Fruit fly (Drosophila melanogaster): ENCODE data around the gene Hcf.

The Hcf gene

dm6 chr4:424630-425327 lies 65.0 kb downstream of the Hcf start (continued):
- TF ChIP-seq CG11085 (GFP tag; IDR thresholded peaks at IDR 0.05) (no peak; the same call in 1 of the 2 replicates), ems (GFP tag; optimal IDR thresholded peaks at IDR 0.05) (peak; percentile 82), CG3838 (GFP tag; optimal IDR thresholded peaks at IDR 0.05) (peak; percentile 78), CG16813 (GFP tag; IDR thresholded peaks at IDR 0.05; ENCODE audit: partially characterized antibody) (peak; percentile 68; the same call in 2 of the 3 replicates), CG2889 (GFP tag; IDR thresholded peaks at IDR 0.05) (no peak), wdn (GFP tag; IDR thresholded peaks at IDR 0.05) (peak; percentile 72; the same call in 1 of the 2 replicates), H15 (GFP tag; IDR thresholded peaks at IDR 0.05) (peak; percentile 90; the same call in 2 of the 3 replicates), dan (GFP tag; IDR thresholded peaks at IDR 0.05) (no peak), sens-2 (GFP tag; IDR thresholded peaks at IDR 0.05) (no peak), Dll (GFP tag; IDR thresholded peaks at IDR 0.05; ENCODE audit: partially characterized antibody) (no peak), tll (GFP tag; optimal IDR thresholded peaks at IDR 0.05) (peak in 1 of 2 experiments; percentile 54), CG13287 (GFP tag; IDR thresholded peaks at IDR 0.05; ENCODE audit: partially characterized antibody) (peak; percentile 32; the same call in 1 of the 2 replicates), BtbVII (GFP tag; optimal IDR thresholded peaks at IDR 0.05) (peak; percentile 92), cas (GFP tag; IDR thresholded peaks at IDR 0.05) (no peak; the same call in 1 of the 2 replicates), zfh2 (GFP tag; optimal IDR thresholded peaks at IDR 0.05) (peak; percentile 84), CHES-1-like (GFP tag; optimal IDR thresholded peaks at IDR 0.05) (peak; percentile 90), chn (GFP tag; optimal IDR thresholded peaks at IDR 0.05) (peak; percentile 97), CG30403 (GFP tag; optimal IDR thresholded peaks at IDR 0.05) (peak; percentile 91), CG12744 (GFP tag; optimal IDR thresholded peaks at IDR 0.05) (peak; percentile 89), nmo (GFP tag; optimal IDR thresholded peaks at IDR 0.05) (peak; percentile 88), Tbp (GFP tag; optimal IDR thresholded peaks at IDR 0.05) (no peak), CG34224 (GFP tag; IDR thresholded peaks at IDR 0.05; ENCODE audit: partially characterized antibody) (no peak), Dp (GFP tag; optimal IDR thresholded peaks at IDR 0.05) (peak; percentile 26), ham (GFP tag; IDR thresholded peaks at IDR 0.05) (no peak; the same call in 1 of the 2 replicates), CG14710 (tag; optimal IDR thresholded peaks at IDR 0.05) (peak; percentile 87), CG2678 (tag; optimal IDR thresholded peaks at IDR 0.05) (no peak), bcd (GFP tag; optimal IDR thresholded peaks at IDR 0.05) (peak; percentile 91), CG31224 (GFP tag; IDR thresholded peaks at IDR 0.05) (peak; percentile 79; the same call in 1 of the 2 replicates), MBD-R2 (GFP tag; IDR thresholded peaks at IDR 0.05) (no peak; the same call in 1 of the 2 replicates), CG10366 (GFP tag; IDR thresholded peaks at IDR 0.05) (peak; percentile 88), peb (GFP tag; IDR thresholded peaks at IDR 0.05) (no peak), CG4617 (GFP tag; optimal IDR thresholded peaks at IDR 0.05; ENCODE audit: borderline replicate concordance) (peak; percentile 80), psq (GFP tag; optimal IDR thresholded peaks at IDR 0.05) (peak; percentile 73), Mrtf (GFP tag; IDR thresholded peaks at IDR 0.05) (peak; percentile 92; the same call in 1 of the 3 replicates), fd102C (GFP tag; optimal IDR thresholded peaks at IDR 0.05) (peak; percentile 83), pnt (GFP tag; optimal IDR thresholded peaks at IDR 0.05) (peak; percentile 89), CG11504 (tag; optimal IDR thresholded peaks at IDR 0.05) (peak; percentile 88), CG1792 (GFP tag; optimal IDR thresholded peaks at IDR 0.05) (peak; percentile 85), CG2712 (tag; optimal IDR thresholded peaks at IDR 0.05) (peak; percentile 91), CG5953 (GFP tag; IDR thresholded peaks at IDR 0.05) (peak; percentile 87), CG10147 (GFP tag; optimal IDR thresholded peaks at IDR 0.05) (no peak), lbe (GFP tag; optimal IDR thresholded peaks at IDR 0.05) (peak; percentile 27), CG14667 (GFP tag; IDR thresholded peaks at IDR 0.05) (no peak; the same call in 1 of the 2 replicates), chinmo (GFP tag; IDR thresholded peaks at IDR 0.05; ENCODE audit: partially characterized antibody) (no peak), CG8388 (GFP tag; optimal IDR thresholded peaks at IDR 0.05) (peak; percentile 82), CG12942 (GFP tag; optimal IDR thresholded peaks at IDR 0.05) (peak; percentile 86), lab (GFP tag; optimal IDR thresholded peaks at IDR 0.05) (peak; percentile 93), hth (optimal IDR thresholded peaks at IDR 0.05) (no peak), ATbp (GFP tag; optimal IDR thresholded peaks at IDR 0.05) (peak; percentile 90)
